Worm (Caenorhabditis elegans) whole organism, young adult: ENCODE results near the gene fipr-28.

Experiments used
- B0336.3 ChIP-seq: fragments of 200-800 bp; sonication (Bioruptor generic); IDR thresholded peaks from 2 replicates; pipeline ENCODE4 v1.3.6; 2022; ENCODE audit warnings: missing genetic modification characterization, missing compliant biosample characterization
- F33H1.4 ChIP-seq: fragments of 200-800 bp; sonication (Bioruptor generic); IDR thresholded peaks from 2 replicates; pipeline ENCODE4 v1.3.6; 2022; ENCODE audit warnings: missing genetic modification reagents, missing genetic modification characterization, missing compliant biosample characterization
- F37B4.10 ChIP-seq: fragments of 200-800 bp; sonication (Bioruptor generic); IDR thresholded peaks from 2 replicates; pipeline ENCODE4 v1.3.6; 2022; ENCODE audit warnings: missing genetic modification characterization, missing compliant biosample characterization
- F55B11.4 ChIP-seq: sonication (generic microtip); optimal IDR thresholded peaks from 2 replicates; lab custom pipeline; 2016; ENCODE audit warnings: missing compliant biosample characterization, missing genetic modification characterization, borderline replicate concordance; ENCODE audit not compliant: insufficient read depth
- F57C9.4 ChIP-seq: sonication (generic microtip); optimal IDR thresholded peaks from 2 replicates; lab custom pipeline; 2017; ENCODE audit warnings: mild to moderate bottlenecking, missing genetic modification characterization, missing compliant biosample characterization
- K12H6.12 ChIP-seq: fragments of 200-800 bp; sonication (Bioruptor generic); optimal IDR thresholded peaks from 2 replicates; lab custom pipeline; 2018; ENCODE audit warnings: mild to moderate bottlenecking, missing genetic modification characterization, missing compliant biosample characterization
- T26A5.8 ChIP-seq: sonication (generic microtip); optimal IDR thresholded peaks from 2 replicates; lab custom pipeline; 2016; ENCODE audit warnings: missing genetic modification characterization, missing compliant biosample characterization
- Y56A3A.18 ChIP-seq: fragments of 200-800 bp; sonication (Bioruptor generic); IDR thresholded peaks from 2 replicates; pipeline ENCODE4 v1.3.6; 2022; ENCODE audit warnings: missing genetic modification reagents, missing genetic modification characterization, missing compliant biosample characterization
- Y95B8A.8 ChIP-seq: fragments of 200-800 bp; sonication (Bioruptor generic); IDR thresholded peaks from 2 replicates; pipeline ENCODE4 v1.3.6; 2022; ENCODE audit warnings: missing genetic modification reagents, missing genetic modification characterization, missing compliant biosample characterization
- ama-1 ChIP-seq, 3 experiments: fragments of 150-350 bp in 1 of 3; sonication (generic microtip) in 2 of 3; optimal IDR thresholded peaks; 2 replicates each; lab custom pipeline; 2014 to 2018; ENCODE audit warnings: missing biosample characterization in 2 of 3, missing genetic modification characterization in 2 of 3, missing genetic modification reagents in 2 of 3
- atf-7 ChIP-seq: sonication (generic microtip); optimal IDR thresholded peaks from 2 replicates; lab custom pipeline; 2017; ENCODE audit warnings: mild to moderate bottlenecking, missing genetic modification characterization, missing compliant biosample characterization
- athp-1 ChIP-seq: sonication (generic microtip); optimal IDR thresholded peaks from 2 replicates; lab custom pipeline; 2017; ENCODE audit warnings: mild to moderate bottlenecking, missing genetic modification characterization, missing compliant biosample characterization
- attf-5 ChIP-seq: fragments of 200-800 bp; sonication (Bioruptor generic); optimal IDR thresholded peaks from 2 replicates; lab custom pipeline; 2018; ENCODE audit warnings: mild to moderate bottlenecking, missing genetic modification characterization, missing compliant biosample characterization
- bed-2 ChIP-seq: fragments of 200-800 bp; sonication (Bioruptor generic); IDR thresholded peaks from 2 replicates; pipeline ENCODE4 v1.3.6; 2022; ENCODE audit warnings: missing genetic modification reagents, missing genetic modification characterization, missing compliant biosample characterization
- cebp-1 ChIP-seq, 2 experiments: fragments of 200-800 bp in 1 of 2; sonication (Bioruptor generic) in 1 of 2; sonication (generic microtip) in 1 of 2; IDR thresholded peaks in 1 of 2; optimal IDR thresholded peaks in 1 of 2; 2 replicates each; pipeline versions ENCODE4 v1.3.6 to Lab custom; 2017 to 2022; ENCODE audit warnings: missing compliant biosample characterization in 2 of 2, missing genetic modification characterization in 2 of 2, mild to moderate bottlenecking in 1 of 2, missing genetic modification reagents in 1 of 2, moderate library complexity in 1 of 2
- ceh-27 ChIP-seq: fragments of 200-800 bp; sonication (Bioruptor generic); optimal IDR thresholded peaks from 2 replicates; lab custom pipeline; 2018; ENCODE audit warnings: mild to moderate bottlenecking, missing genetic modification characterization, moderate library complexity, missing compliant biosample characterization
- die-1 ChIP-seq: sonication (generic microtip); optimal IDR thresholded peaks from 2 replicates; lab custom pipeline; 2016; ENCODE audit warnings: missing genotype, mild to moderate bottlenecking, missing genetic modification characterization, missing compliant biosample characterization
- dox-1 ChIP-seq: fragments of 200-800 bp; sonication (Bioruptor generic); IDR thresholded peaks from 2 replicates; pipeline ENCODE4 v1.3.6; 2022; ENCODE audit warnings: missing genetic modification reagents, missing genetic modification characterization, missing compliant biosample characterization
- dpl-1 ChIP-seq: fragments of 150-350 bp; optimal IDR thresholded peaks from 2 replicates; lab custom pipeline; 2014; ENCODE audit warnings: missing biosample characterization, missing genetic modification reagents, missing genetic modification characterization
- ets-4 ChIP-seq: fragments of 200-800 bp; sonication (Bioruptor generic); optimal IDR thresholded peaks from 2 replicates; lab custom pipeline; 2018; ENCODE audit warnings: mild to moderate bottlenecking, missing genetic modification characterization, missing compliant biosample characterization
- gei-17 ChIP-seq: fragments of 200-800 bp; sonication (Bioruptor generic); optimal IDR thresholded peaks from 2 replicates; lab custom pipeline; 2018; ENCODE audit warnings: mild to moderate bottlenecking, missing genetic modification characterization, missing compliant biosample characterization
- hmg-1.2 ChIP-seq: fragments of 200-800 bp; sonication (Bioruptor generic); IDR thresholded peaks from 2 replicates; pipeline ENCODE4 v1.3.6; 2022; ENCODE audit warnings: missing genetic modification reagents, missing genetic modification characterization, missing compliant biosample characterization
- hrde-1 ChIP-seq: sonication (generic microtip); optimal IDR thresholded peaks from 2 replicates; lab custom pipeline; 2016; ENCODE audit warnings: missing genetic modification characterization, mild to moderate bottlenecking, missing compliant biosample characterization, moderate library complexity, missing genotype, missing genetic modification reagents, borderline replicate concordance
- lin-35 ChIP-seq, 3 experiments: fragments of 150-350 bp in 2 of 3; sonication (generic microtip) in 1 of 3; optimal IDR thresholded peaks; 2 replicates each; lab custom pipeline; 2014 to 2018; ENCODE audit warnings: missing biosample characterization in 3 of 3, missing genetic modification characterization in 3 of 3, missing genetic modification reagents in 3 of 3
- lin-54 ChIP-seq: fragments of 200-800 bp; sonication (Bioruptor generic); optimal IDR thresholded peaks from 2 replicates; lab custom pipeline; 2018; ENCODE audit warnings: mild to moderate bottlenecking, missing genetic modification characterization, missing compliant biosample characterization
- madf-10 ChIP-seq: sonication (generic microtip); optimal IDR thresholded peaks from 2 replicates; lab custom pipeline; 2016; ENCODE audit warnings: mild to moderate bottlenecking, missing genetic modification characterization, missing compliant biosample characterization
- nhr-120 ChIP-seq: fragments of 200-800 bp; sonication (Bioruptor generic); IDR thresholded peaks from 2 replicates; pipeline ENCODE4 v1.3.6; 2022; ENCODE audit warnings: missing genetic modification characterization, missing compliant biosample characterization
- nhr-80 ChIP-seq: sonication (generic microtip); optimal IDR thresholded peaks from 2 replicates; lab custom pipeline; 2016; ENCODE audit warnings: missing genetic modification characterization, missing compliant biosample characterization
- pha-4 ChIP-seq: fragments of 150-350 bp; sonication (generic microtip); optimal IDR thresholded peaks from 2 replicates; lab custom pipeline; 2014; ENCODE audit warnings: missing biosample characterization, missing genetic modification reagents, missing genetic modification characterization
- rcor-1 ChIP-seq: fragments of 200-800 bp; sonication (Bioruptor generic); IDR thresholded peaks from 2 replicates; pipeline ENCODE4 v1.3.6; 2022; ENCODE audit warnings: missing genetic modification reagents, missing genetic modification characterization, missing compliant biosample characterization
- repo-1 ChIP-seq: sonication (generic microtip); optimal IDR thresholded peaks from 2 replicates; lab custom pipeline; 2017; ENCODE audit warnings: mild to moderate bottlenecking, missing genetic modification characterization, missing compliant biosample characterization
- sea-2 ChIP-seq: fragments of 200-800 bp; sonication (Bioruptor generic); IDR thresholded peaks from 2 replicates; pipeline ENCODE4 v1.3.6; 2022; ENCODE audit warnings: missing genetic modification characterization, missing compliant biosample characterization
- snpc-1.3 ChIP-seq: sonication (generic microtip); optimal IDR thresholded peaks from 2 replicates; lab custom pipeline; 2017; ENCODE audit warnings: missing genetic modification characterization, mild to moderate bottlenecking, missing compliant biosample characterization, antibody characterized with exemption, moderate library complexity, missing genotype, missing genetic modification reagents; ENCODE audit not compliant: insufficient read depth
- snpc-4 ChIP-seq, 5 experiments: fragments of 150-350 bp in 1 of 5; sonication (generic microtip) in 4 of 5; optimal IDR thresholded peaks; 2 replicates each; lab custom pipeline; 2014 to 2018; ENCODE audit warnings: missing genetic modification characterization in 5 of 5, missing biosample characterization in 3 of 5, antibody characterized with exemption in 2 of 5, mild to moderate bottlenecking in 2 of 5, missing compliant biosample characterization in 2 of 5, missing genotype in 2 of 5, moderate library complexity in 2 of 5, missing genetic modification reagents in 1 of 5
- somi-1 ChIP-seq: fragments of 200-800 bp; sonication (Bioruptor generic); optimal IDR thresholded peaks from 2 replicates; lab custom pipeline; 2018; ENCODE audit warnings: mild to moderate bottlenecking, missing genetic modification characterization, missing compliant biosample characterization
- sptf-2 ChIP-seq: fragments of 200-800 bp; sonication (Bioruptor generic); optimal IDR thresholded peaks from 2 replicates; lab custom pipeline; 2018; ENCODE audit warnings: mild to moderate bottlenecking, missing genetic modification characterization, missing compliant biosample characterization
- tbp1 ChIP-seq: fragments of 200-800 bp; sonication (Bioruptor generic); optimal IDR thresholded peaks from 2 replicates; lab custom pipeline; 2018; ENCODE audit warnings: mild to moderate bottlenecking, missing genetic modification characterization, missing compliant biosample characterization
- tlf-1 ChIP-seq: fragments of 200-800 bp; sonication (Bioruptor generic); optimal IDR thresholded peaks from 2 replicates; lab custom pipeline; 2018; ENCODE audit warnings: mild to moderate bottlenecking, missing genetic modification characterization, missing compliant biosample characterization
- unc-130 ChIP-seq: sonication (generic microtip); optimal IDR thresholded peaks from 2 replicates; lab custom pipeline; 2016; ENCODE audit warnings: missing genetic modification reagents, missing genetic modification characterization, missing compliant biosample characterization
- ztf-22 ChIP-seq: fragments of 200-800 bp; sonication (Bioruptor generic); optimal IDR thresholded peaks from 2 replicates; lab custom pipeline; 2018; ENCODE audit warnings: mild to moderate bottlenecking, missing genetic modification characterization, moderate library complexity, missing compliant biosample characterization

The fipr-28 gene

ce11 chrIV:16657488-16657982 is 29.8 kb downstream of the fipr-28 start (continued):
- TF ChIP-seq pha-4 (tag; lab: Kevin White, UChicago) (no peak), madf-10 (tag; lab: Kevin White, UChicago) (no peak), F57C9.4 (tag; lab: Kevin White, UChicago) (no peak), sptf-2 (no peak), tbp1 (GFP tag; lab: Kevin White, UChicago) (peak; percentile 51), dox-1 (GFP tag; lab: Robert Waterston, UW) (no peak), cebp-1 (GFP tag; IDR thresholded peaks at IDR 0.05; lab: Robert Waterston, UW) (no peak), cebp-1 (tag; optimal IDR thresholded peaks at IDR 0.05; lab: Kevin White, UChicago) (peak; percentile 61), atf-7 (no peak), tlf-1 (GFP tag; lab: Kevin White, UChicago) (no peak), repo-1 (tag; lab: Kevin White, UChicago) (no peak), attf-5 (GFP tag; lab: Kevin White, UChicago) (no peak), lin-54 (no peak), ztf-22 (GFP tag; lab: Kevin White, UChicago) (no peak), ama-1 (optimal IDR thresholded peaks at IDR 0.05; lab: Kevin White, UChicago) (no peak), ama-1 (GFP tag; optimal IDR thresholded peaks at IDR 0.05; lab: Kevin White, UChicago) (no peak), snpc-4 (GFP tag; optimal IDR thresholded peaks at IDR 0.05; lab: Kevin White, UChicago) (no peak), snpc-4 (tag; optimal IDR thresholded peaks at IDR 0.05; lab: Kevin White, UChicago) (peak in 2 of 4 experiments; percentile 27 to 92), F37B4.10 (no peak), snpc-1.3 (tag; lab: Kevin White, UChicago) (no peak), ets-4 (GFP tag; lab: Kevin White, UChicago) (no peak), dpl-1 (GFP tag; lab: Kevin White, UChicago) (no peak), B0336.3 (GFP tag; lab: Robert Waterston, UW) (peak; percentile 77), bed-2 (GFP tag; lab: Robert Waterston, UW) (no peak), hrde-1 (tag; lab: Kevin White, UChicago) (peak; percentile 60), athp-1 (tag; lab: Kevin White, UChicago) (peak; percentile 20), lin-35 (GFP tag; optimal IDR thresholded peaks at IDR 0.05; lab: Kevin White, UChicago) (peak in 1 of 3 experiments; percentile 3), F33H1.4 (no peak)

DNA sequence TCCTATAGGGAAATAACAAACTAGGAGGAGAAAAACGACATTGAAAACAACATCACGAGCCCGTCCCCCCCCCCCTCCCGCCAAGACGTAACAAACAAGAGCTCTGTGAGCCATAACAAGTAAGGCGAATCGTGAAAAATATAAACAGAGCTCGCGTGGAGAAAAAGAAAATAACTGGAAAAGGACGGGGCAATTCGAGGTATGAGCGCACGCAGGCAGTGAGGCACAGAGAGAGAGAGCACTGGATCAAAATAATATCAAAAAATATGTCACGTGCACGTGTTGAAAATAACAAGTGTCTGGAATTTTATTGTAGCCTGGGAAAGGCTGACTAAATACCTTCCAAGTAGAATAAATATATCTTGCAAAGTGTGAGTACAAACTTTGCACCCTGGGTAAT is 31.0 kb downstream of the fipr-28 start:
- TF ChIP-seq rcor-1 (GFP tag; lab: Robert Waterston, UW) (no peak), cebp-1 (GFP tag; IDR thresholded peaks at IDR 0.05; lab: Robert Waterston, UW) (no peak), cebp-1 (tag; optimal IDR thresholded peaks at IDR 0.05; lab: Kevin White, UChicago) (peak; percentile 53), K12H6.12 (tag; lab: Kevin White, UChicago) (peak; percentile 56)

ce11 chrIV:16659475-16659874 is 31.7 kb downstream of the fipr-28 start:
- peak; percentile 17 for TF ChIP-seq nhr-80 (tag; lab: Kevin White, UChicago)
- TF ChIP-seq madf-10 (tag; lab: Kevin White, UChicago), result no peak

DNA sequence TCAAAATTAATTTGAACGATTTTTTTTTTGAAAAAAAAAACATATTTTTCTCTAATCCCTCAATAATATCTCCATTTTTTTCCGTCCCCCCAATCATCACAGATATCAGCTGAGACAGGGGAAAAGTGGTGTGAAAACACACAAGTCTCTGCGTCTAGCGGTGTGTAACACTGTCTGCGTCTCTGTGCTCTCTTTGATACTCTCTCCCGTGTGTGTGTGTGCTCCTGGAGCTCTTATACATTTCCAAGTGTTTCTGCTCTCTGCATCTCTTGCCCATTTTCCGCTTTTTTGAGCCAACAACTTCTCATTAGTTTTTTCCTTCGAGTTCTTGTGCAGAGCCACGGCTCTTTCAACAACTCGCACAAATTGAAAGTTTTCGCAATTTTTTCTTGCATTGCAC is 35.8 kb downstream of the fipr-28 start:
- TF ChIP-seq gei-17 (GFP tag; lab: Kevin White, UChicago), result no peak
- TF ChIP-seq nhr-80 (tag; lab: Kevin White, UChicago), result peak; percentile 52
- no peak for TF ChIP-seq F55B11.4 (tag; lab: Kevin White, UChicago)
- no peak for TF ChIP-seq sea-2 (GFP tag; lab: Robert Waterston, UW)
- TF ChIP-seq Y56A3A.18 (GFP tag; lab: Robert Waterston, UW), result no peak
- peak; percentile 23 for TF ChIP-seq tbp1 (GFP tag; lab: Kevin White, UChicago)
- no peak for TF ChIP-seq nhr-120 (GFP tag; lab: Robert Waterston, UW)
- TF ChIP-seq B0336.3 (GFP tag; lab: Robert Waterston, UW), result 0 out of 2 replicates have a peak, but pooled peaks have one; percentile 24
- TF ChIP-seq hmg-1.2 (GFP tag; lab: Robert Waterston, UW), result peak; percentile 73; the same call in 1 of the 2 replicates
- peak; percentile 43 for TF ChIP-seq ceh-27 (GFP tag; lab: Kevin White, UChicago)
- peak; percentile 30 for TF ChIP-seq K12H6.12 (tag; lab: Kevin White, UChicago)
- 0 out of 2 replicates have a peak, but pooled peaks have one; percentile 27 for TF ChIP-seq rcor-1 (GFP tag; lab: Robert Waterston, UW)
- TF ChIP-seq snpc-4 (GFP tag; optimal IDR thresholded peaks at IDR 0.05; lab: Kevin White, UChicago), result no peak
- TF ChIP-seq snpc-4 (tag; optimal IDR thresholded peaks at IDR 0.05; lab: Kevin White, UChicago), result peak in 1 of 4 experiments; percentile 2
- peak; percentile 17 for TF ChIP-seq somi-1 (GFP tag; lab: Kevin White, UChicago)
- TF ChIP-seq Y95B8A.8 (GFP tag; lab: Robert Waterston, UW), result no peak
- no peak for TF ChIP-seq T26A5.8 (tag; lab: Kevin White, UChicago)
- no peak for TF ChIP-seq unc-130 (GFP tag; lab: Kevin White, UChicago)
- peak; percentile 48 for TF ChIP-seq attf-5 (GFP tag; lab: Kevin White, UChicago)
- no peak for TF ChIP-seq die-1 (tag; lab: Kevin White, UChicago)
- TF ChIP-seq ama-1 (optimal IDR thresholded peaks at IDR 0.05; lab: Kevin White, UChicago), result no peak
- no peak for TF ChIP-seq ama-1 (GFP tag; optimal IDR thresholded peaks at IDR 0.05; lab: Kevin White, UChicago)
